Fruit fly (Drosophila melanogaster): Measurements from ENCODE around the gene CG14285.
A peak's percentile ranks its signal among the peaks of the same experiment; 100 is the strongest.

CG14285 gene

DNA sequence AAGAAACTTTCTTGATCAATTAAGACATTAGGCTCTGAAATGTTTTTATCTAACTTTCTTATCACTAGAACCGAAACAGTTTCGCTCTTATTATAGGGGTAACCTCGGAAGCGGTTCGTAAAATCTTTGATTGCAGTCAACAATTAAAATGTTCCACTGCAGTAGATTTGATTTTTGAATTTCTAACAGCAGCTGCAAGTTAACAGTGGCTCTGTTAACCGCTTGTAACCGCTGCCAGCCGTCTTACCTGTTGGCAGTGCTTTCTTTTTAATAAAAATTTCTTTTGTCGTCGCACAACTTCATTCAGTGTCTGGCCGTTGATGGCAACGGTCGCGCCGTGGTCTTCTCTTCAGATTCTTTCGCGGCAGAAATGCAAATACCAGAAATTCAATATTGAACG, 8.3 kb downstream of the CG14285 start, which contains the start of gene CG6026:
Gene CG6026 (plus strand): TSS at position 301 of the 400 bp plus-strand sequence.
- TF ChIP-seq CG12605 (GFP tag; IDR thresholded peaks at IDR 0.05) = no peak
- no peak for TF ChIP-seq Pif1A (GFP tag; optimal IDR thresholded peaks at IDR 0.05)
- no peak for TF ChIP-seq CG32121 (GFP tag; IDR thresholded peaks at IDR 0.05)
- TF ChIP-seq Pif1B (GFP tag; optimal IDR thresholded peaks at IDR 0.05) = no peak
- peak; percentile 41 for TF ChIP-seq Ets98B (GFP tag; IDR thresholded peaks at IDR 0.05)
- no peak for TF ChIP-seq fd96Ca (GFP tag; IDR thresholded peaks at IDR 0.05)

DNA sequence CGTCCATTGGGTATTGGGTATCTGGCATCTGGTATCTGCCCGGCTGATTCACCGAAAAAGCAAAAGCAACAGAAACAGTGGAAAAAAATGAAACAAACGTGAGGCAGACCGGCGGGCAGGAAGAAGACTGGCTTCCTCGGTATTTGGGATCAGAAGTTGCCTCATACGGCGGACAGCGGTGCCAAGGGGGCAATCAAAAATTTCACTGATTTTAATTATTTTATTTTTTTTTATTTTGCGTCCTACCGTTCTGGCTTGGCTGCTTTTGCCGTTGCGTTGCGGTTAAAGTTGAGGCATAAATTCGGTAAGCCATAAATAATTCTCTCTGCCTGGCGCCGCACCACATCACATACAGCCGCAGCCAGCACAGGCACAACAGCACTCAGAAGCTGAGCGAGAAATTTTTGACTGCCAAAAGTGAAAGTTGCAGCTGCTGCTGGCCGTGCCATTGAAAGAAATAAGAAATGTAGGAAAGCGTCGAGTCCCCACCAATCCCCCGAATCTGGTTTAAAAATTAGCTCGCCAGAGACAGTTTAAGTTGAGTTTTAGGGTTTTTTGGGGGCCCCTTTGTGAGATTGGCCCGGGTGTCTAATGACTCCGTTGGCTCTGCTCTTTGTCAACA, 11.7 kb downstream of the CG14285 start:
- TF ChIP-seq CG15710 (tag; optimal IDR thresholded peaks at IDR 0.05) (no peak), fd96Ca (GFP tag; IDR thresholded peaks at IDR 0.05) (no peak), Pif1A (GFP tag; optimal IDR thresholded peaks at IDR 0.05) (no peak), CG12605 (GFP tag; IDR thresholded peaks at IDR 0.05) (no peak), CG10348 (GFP tag; IDR thresholded peaks at IDR 0.05) (no peak), Snoo (tag; optimal IDR thresholded peaks at IDR 0.05) (no peak), CG9948 (tag; optimal IDR thresholded peaks at IDR 0.05) (no peak), Ets98B (GFP tag; IDR thresholded peaks at IDR 0.05) (no peak), rn (GFP tag; IDR thresholded peaks at IDR 0.05) (no peak), D1 (tag; optimal IDR thresholded peaks at IDR 0.05) (no peak), CG17806 (tag; optimal IDR thresholded peaks at IDR 0.05) (no peak), CG14655 (GFP tag; optimal IDR thresholded peaks at IDR 0.05) (no peak), CG4496 (GFP tag; IDR thresholded peaks at IDR 0.05) (no peak), CG8301 (tag; optimal IDR thresholded peaks at IDR 0.05) (no peak), gl (tag; optimal IDR thresholded peaks at IDR 0.05) (no peak), CG13204 (GFP tag; optimal IDR thresholded peaks at IDR 0.05) (no peak), CG34367 (tag; optimal IDR thresholded peaks at IDR 0.05) (no peak)

DNA sequence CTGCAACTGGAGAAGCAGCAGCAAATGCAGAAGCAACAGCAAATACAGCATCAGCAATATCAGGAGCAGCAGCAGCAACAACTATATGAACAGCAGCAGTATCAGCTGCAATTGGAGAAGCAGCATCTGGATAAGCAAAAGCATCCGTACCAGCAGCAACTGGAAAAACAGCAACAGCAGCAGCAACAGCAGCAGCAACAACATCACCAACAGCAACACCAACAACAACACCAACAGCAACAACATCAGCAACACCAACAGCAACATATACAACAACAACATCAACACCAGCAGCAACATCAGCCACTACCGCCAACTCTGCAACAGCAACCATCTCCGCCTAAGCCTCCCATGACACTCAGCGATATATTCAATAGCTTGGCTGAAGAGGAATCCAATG, 15.8 kb downstream of the CG14285 start:
- no peak for TF ChIP-seq gl (tag; optimal IDR thresholded peaks at IDR 0.05)
- TF ChIP-seq Ets98B (GFP tag; IDR thresholded peaks at IDR 0.05) = no peak
- no peak for TF ChIP-seq CG34367 (tag; optimal IDR thresholded peaks at IDR 0.05)
- TF ChIP-seq EcR (GFP tag; optimal IDR thresholded peaks at IDR 0.05) = no peak
- no peak for TF ChIP-seq CG4496 (GFP tag; IDR thresholded peaks at IDR 0.05)
- no peak for TF ChIP-seq CG17806 (tag; optimal IDR thresholded peaks at IDR 0.05)
- TF ChIP-seq CG10348 (GFP tag; IDR thresholded peaks at IDR 0.05) = no peak
- no peak for TF ChIP-seq D1 (tag; optimal IDR thresholded peaks at IDR 0.05)
- no peak for TF ChIP-seq CG13204 (GFP tag; optimal IDR thresholded peaks at IDR 0.05)
- no peak for TF ChIP-seq Pif1B (GFP tag; optimal IDR thresholded peaks at IDR 0.05)
- TF ChIP-seq CG15710 (tag; optimal IDR thresholded peaks at IDR 0.05) = no peak
- TF ChIP-seq Pif1A (GFP tag; optimal IDR thresholded peaks at IDR 0.05) = no peak
- TF ChIP-seq Snoo (tag; optimal IDR thresholded peaks at IDR 0.05) = no peak
- TF ChIP-seq CG12605 (GFP tag; IDR thresholded peaks at IDR 0.05) = no peak
- TF ChIP-seq CG8159 (tag; optimal IDR thresholded peaks at IDR 0.05) = no peak

DNA sequence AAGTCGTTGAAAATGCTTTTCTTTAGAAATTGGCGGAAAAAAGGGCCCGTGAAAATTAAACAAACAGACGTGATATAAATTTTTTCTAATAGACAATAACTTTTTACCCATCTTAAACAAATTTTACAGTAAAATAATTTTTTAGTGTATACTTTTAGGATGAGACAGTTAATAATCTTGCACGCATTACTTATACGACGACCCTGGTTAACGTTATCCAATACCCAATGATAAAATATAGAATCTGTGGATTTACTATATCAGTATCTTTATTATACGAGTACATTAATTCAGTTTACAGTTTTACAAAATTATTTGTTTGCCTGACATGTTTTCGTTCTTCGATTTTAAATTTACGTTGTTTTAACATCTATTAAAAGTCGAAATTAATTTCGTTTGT, 19.7 kb downstream of the CG14285 start:
- TF ChIP-seq fd96Ca (GFP tag; IDR thresholded peaks at IDR 0.05) (no peak), CG9948 (tag; optimal IDR thresholded peaks at IDR 0.05) (no peak), rn (GFP tag; IDR thresholded peaks at IDR 0.05) (no peak), Snoo (tag; optimal IDR thresholded peaks at IDR 0.05) (no peak), CG8159 (tag; optimal IDR thresholded peaks at IDR 0.05) (no peak), Ets98B (GFP tag; IDR thresholded peaks at IDR 0.05) (no peak), CG15710 (tag; optimal IDR thresholded peaks at IDR 0.05) (no peak), Pif1A (GFP tag; optimal IDR thresholded peaks at IDR 0.05) (no peak), D1 (tag; optimal IDR thresholded peaks at IDR 0.05) (no peak), CG14655 (GFP tag; optimal IDR thresholded peaks at IDR 0.05) (no peak), CG13204 (GFP tag; optimal IDR thresholded peaks at IDR 0.05) (no peak), CG34367 (tag; optimal IDR thresholded peaks at IDR 0.05) (no peak), CG17806 (tag; optimal IDR thresholded peaks at IDR 0.05) (no peak)

DNA sequence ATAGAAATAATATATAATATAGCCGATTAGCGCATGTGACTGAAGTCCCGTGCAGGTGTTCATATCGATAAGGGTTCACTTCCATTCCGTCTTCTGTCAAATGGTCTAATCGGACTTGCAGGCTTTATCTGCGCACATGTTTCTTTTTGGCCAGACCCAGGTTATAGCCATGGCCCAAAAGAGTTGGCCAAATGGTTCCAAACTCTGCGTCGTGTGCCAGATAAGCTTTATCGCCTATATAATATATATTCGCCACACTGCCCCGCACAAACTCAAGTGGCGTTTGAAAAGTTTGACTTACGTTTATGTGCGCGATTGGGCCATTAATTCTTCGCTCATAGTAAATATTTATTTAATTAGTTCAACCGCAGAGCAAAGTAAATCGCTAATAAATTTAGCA, 26.3 kb downstream of the CG14285 start:
- TF ChIP-seq CG9948 (tag; optimal IDR thresholded peaks at IDR 0.05) (no peak), CG12605 (GFP tag; IDR thresholded peaks at IDR 0.05) (no peak), CG8159 (tag; optimal IDR thresholded peaks at IDR 0.05) (no peak), Snoo (tag; optimal IDR thresholded peaks at IDR 0.05) (no peak), Ets98B (GFP tag; IDR thresholded peaks at IDR 0.05) (no peak), CG32121 (GFP tag; IDR thresholded peaks at IDR 0.05) (no peak)

DNA sequence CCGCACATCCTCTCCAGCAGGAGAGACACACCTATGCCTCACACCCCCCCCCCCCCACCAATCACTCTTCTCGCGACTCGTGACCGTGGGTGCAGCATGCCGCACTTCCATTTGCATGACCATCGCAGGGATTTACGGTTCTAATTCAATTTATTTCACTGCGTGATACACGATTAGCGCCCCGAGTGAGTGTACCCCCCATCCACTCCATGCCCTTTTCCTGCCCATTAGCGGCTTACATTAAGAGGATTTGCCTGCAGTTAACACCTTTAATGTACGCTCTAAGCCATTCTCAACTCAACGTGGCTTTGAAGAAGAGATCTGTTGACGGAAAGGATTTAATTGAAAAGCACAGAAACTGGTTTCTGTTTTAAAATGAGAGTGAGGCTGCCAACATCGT, 27.6 kb downstream of the CG14285 start:
- TF ChIP-seq CG32121 (GFP tag; IDR thresholded peaks at IDR 0.05) = no peak
- no peak for TF ChIP-seq CG8301 (tag; optimal IDR thresholded peaks at IDR 0.05)
- TF ChIP-seq rn (GFP tag; IDR thresholded peaks at IDR 0.05) = no peak
- TF ChIP-seq gl (tag; optimal IDR thresholded peaks at IDR 0.05) = no peak
- TF ChIP-seq fd96Ca (GFP tag; IDR thresholded peaks at IDR 0.05) = no peak
- no peak for TF ChIP-seq D1 (tag; optimal IDR thresholded peaks at IDR 0.05)
- TF ChIP-seq Snoo (tag; optimal IDR thresholded peaks at IDR 0.05) = no peak

DNA sequence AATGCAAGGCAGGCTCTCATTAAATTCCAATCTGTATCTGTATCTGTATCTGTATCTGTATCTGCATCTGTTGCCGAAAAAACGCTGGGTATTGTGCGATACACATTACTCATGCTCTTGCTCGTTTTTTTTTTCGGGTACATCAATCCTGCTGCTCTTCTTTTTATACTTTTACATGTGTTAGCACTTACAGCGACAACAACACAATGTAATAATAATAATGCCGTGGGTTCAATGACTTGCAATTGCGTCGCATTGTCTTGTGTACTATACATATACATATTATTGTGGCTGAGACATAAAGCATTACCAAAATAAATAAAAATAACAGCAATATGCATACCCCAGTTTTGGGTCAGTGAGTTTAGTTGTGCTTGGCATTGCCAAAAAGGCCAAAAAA, 29.9 kb downstream of the CG14285 start:
- TF ChIP-seq fd96Ca (GFP tag; IDR thresholded peaks at IDR 0.05) (no peak), CG4496 (GFP tag; IDR thresholded peaks at IDR 0.05) (no peak), EcR (GFP tag; optimal IDR thresholded peaks at IDR 0.05) (peak; percentile 68), Ets98B (GFP tag; IDR thresholded peaks at IDR 0.05) (no peak)

Data from whole organism, pupa.